Worm (Caenorhabditis elegans) whole organism, late embryonic: ENCODE measurements around the gene mod-1.

ENCODE experiments used
- ama-1 ChIP-seq: fragments of 150-350 bp; optimal IDR thresholded peaks from 2 replicates; lab custom pipeline; 2014
- madf-2 ChIP-seq: sonication (generic microtip); optimal IDR thresholded peaks from 2 replicates; lab custom pipeline; 2017; ENCODE audit warnings: missing genetic modification characterization, missing compliant biosample characterization

- TF ChIP-seq madf-2 (tag; lab: Kevin White, UChicago) (no peak), ama-1 (lab: Kevin White, UChicago) (no peak)
These were observed 30.1 kb upstream of the mod-1 start, which contains the start of gene T19A5.3 for ce11 chrV:8943963-8944362.
